Worm (Caenorhabditis elegans) whole organism, mixed stage, embryonic: Measurements from ENCODE around the gene F26F4.8.

ENCODE experiments used
- ceh-83 ChIP-seq: fragments of 200-800 bp; sonication (Bioruptor generic); optimal IDR thresholded peaks from 2 replicates; lab custom pipeline; 2018; ENCODE audit warnings: mild to moderate bottlenecking, missing genetic modification characterization, missing compliant biosample characterization
- ces-1 ChIP-seq: fragments of 150-350 bp; optimal IDR thresholded peaks from 2 replicates; lab custom pipeline; 2014; ENCODE audit warnings: missing biosample characterization, missing genetic modification reagents, missing genetic modification characterization
- drap-1 ChIP-seq: fragments of 200-800 bp; sonication (Bioruptor generic); optimal IDR thresholded peaks from 3 replicates; lab custom pipeline; 2018; ENCODE audit warnings: mild to moderate bottlenecking, missing genetic modification characterization, missing compliant biosample characterization
- elt-3 ChIP-seq: fragments of 150-350 bp; optimal IDR thresholded peaks from 2 replicates; lab custom pipeline; 2014; ENCODE audit warnings: missing biosample characterization, missing genetic modification characterization
- ham-2 ChIP-seq: fragments of 200-800 bp; sonication (Bioruptor generic); optimal IDR thresholded peaks from 2 replicates; lab custom pipeline; 2018; ENCODE audit warnings: mild to moderate bottlenecking, missing genetic modification characterization, missing compliant biosample characterization
- lin-13 ChIP-seq: fragments of 150-350 bp; optimal IDR thresholded peaks from 2 replicates; lab custom pipeline; 2014; ENCODE audit warnings: missing biosample characterization, missing genetic modification characterization
- mls-2 ChIP-seq: sonication (generic microtip); optimal IDR thresholded peaks from 2 replicates; lab custom pipeline; 2016; ENCODE audit warnings: mild to moderate bottlenecking, missing genetic modification characterization, moderate library complexity, missing compliant biosample characterization
- nhr-76 ChIP-seq: sonication (generic microtip); optimal IDR thresholded peaks from 2 replicates; lab custom pipeline; 2017; ENCODE audit warnings: missing biosample characterization, missing genetic modification characterization
- pha-4 ChIP-seq: fragments of 150-350 bp; optimal IDR thresholded peaks from 2 replicates; lab custom pipeline; 2018; ENCODE audit warnings: missing biosample characterization, missing genetic modification reagents, missing genetic modification characterization
- sem-2 ChIP-seq: fragments of 200-800 bp; sonication (Bioruptor generic); optimal IDR thresholded peaks from 2 replicates; lab custom pipeline; 2018; ENCODE audit warnings: mild to moderate bottlenecking, missing genetic modification characterization, missing compliant biosample characterization
- snpc-4 ChIP-seq: fragments of 150-350 bp; optimal IDR thresholded peaks from 2 replicates; lab custom pipeline; 2014; ENCODE audit warnings: missing biosample characterization, missing genetic modification characterization
- zip-8 ChIP-seq: fragments of 150-350 bp; optimal IDR thresholded peaks from 2 replicates; lab custom pipeline; 2014; ENCODE audit warnings: missing biosample characterization, missing genetic modification characterization
- ztf-11 ChIP-seq: fragments of 150-350 bp; optimal IDR thresholded peaks from 2 replicates; lab custom pipeline; 2014; ENCODE audit warnings: missing biosample characterization, missing genetic modification characterization

- TF ChIP-seq elt-3 (tag; lab: Kevin White, UChicago) (no peak), snpc-4 (tag; lab: Kevin White, UChicago) (no peak), ceh-83 (no peak), drap-1 (no peak), ztf-11 (tag; lab: Kevin White, UChicago) (no peak), ces-1 (no peak), pha-4 (tag; lab: Kevin White, UChicago) (no peak), lin-13 (tag; lab: Kevin White, UChicago) (no peak), nhr-76 (no peak), sem-2 (GFP tag; lab: Kevin White, UChicago) (no peak), ham-2 (GFP tag; lab: Kevin White, UChicago) (no peak), mls-2 (tag; lab: Kevin White, UChicago) (no peak), zip-8 (tag; lab: Kevin White, UChicago) (no peak)
Observed at ce11 chrIII:4906365-4906764, 1.1 kb upstream of the F26F4.8 start.
